Worm (Caenorhabditis elegans): ENCODE results near the gene oac-51.

ce11 chrIV:4369116-4369515 lies 32.5 kb downstream of the oac-51 start:
- no peak for TF ChIP-seq unc-62 (GFP tag; optimal IDR thresholded peaks at IDR 0.05)
- no peak for TF ChIP-seq nhr-6 (tag; optimal IDR thresholded peaks at IDR 0.05)
- no peak for TF ChIP-seq lin-39 (tag; optimal IDR thresholded peaks at IDR 0.05)
- TF ChIP-seq aly-2 (tag; optimal IDR thresholded peaks at IDR 0.05) = no peak
- no peak for TF ChIP-seq R02D3.7 (tag; optimal IDR thresholded peaks at IDR 0.05)
- no peak for TF ChIP-seq Y55F3AM.14 (GFP tag; optimal IDR thresholded peaks at IDR 0.05)
- TF ChIP-seq alr-1 (tag; optimal IDR thresholded peaks at IDR 0.05) = no peak
